Worm (Caenorhabditis elegans): ENCODE measurements around the gene nhr-40.

nhr-40 gene

DNA sequence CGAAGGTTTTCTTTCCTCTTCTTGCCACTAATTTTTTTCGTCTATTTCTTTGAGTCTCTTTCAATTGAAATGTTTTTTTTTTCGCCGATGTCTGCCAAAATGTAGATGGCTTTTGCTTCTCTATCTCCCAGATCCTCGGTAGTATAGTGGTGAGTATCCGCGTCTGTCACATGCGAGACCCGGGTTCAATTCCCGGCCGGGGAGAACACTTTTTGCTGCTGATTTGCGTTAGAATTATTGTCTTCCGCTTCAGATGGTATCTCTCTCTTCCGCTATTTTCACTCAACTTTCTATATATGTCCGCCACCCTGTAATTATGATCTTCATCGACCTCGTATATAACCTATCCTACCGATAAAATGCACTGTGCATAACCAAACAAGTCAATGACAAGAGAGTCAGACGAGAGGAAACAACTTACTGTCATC, 40.4 kb upstream of the nhr-40 start (continued):
- TF ChIP-seq elt-2 (tag; optimal IDR thresholded peaks at IDR 0.05) = peak; percentile 45
- TF ChIP-seq jun-1 (tag; optimal IDR thresholded peaks at IDR 0.05) = peak; percentile 63
- TF ChIP-seq lin-14 (GFP tag; optimal IDR thresholded peaks at IDR 0.05) = peak; percentile 67
- peak; percentile 10 for TF ChIP-seq aly-2 (tag; optimal IDR thresholded peaks at IDR 0.05)
- TF ChIP-seq ztf-4 (tag; optimal IDR thresholded peaks at IDR 0.05) = no peak
- TF ChIP-seq dpl-1 (GFP tag; optimal IDR thresholded peaks at IDR 0.05) = peak in 1 of 3 experiments; percentile 18
- TF ChIP-seq unc-62 (GFP tag; optimal IDR thresholded peaks at IDR 0.05) = no peak
- peak; percentile 33 to 64 (median 59) for TF ChIP-seq ceh-82 (tag; optimal IDR thresholded peaks at IDR 0.05)
- TF ChIP-seq pag-3 (tag; optimal IDR thresholded peaks at IDR 0.05; ENCODE audit: borderline replicate concordance, insufficient read depth) = no peak
- peak; percentile 65 for TF ChIP-seq nhr-19 (GFP tag; conservative IDR thresholded peaks at IDR 0.05)
- TF ChIP-seq tbx-2 (tag; optimal IDR thresholded peaks at IDR 0.05) = peak; percentile 72
- TF ChIP-seq lin-35 (GFP tag; optimal IDR thresholded peaks at IDR 0.05) = peak; percentile 38 to 77
- peak; percentile 73 for TF ChIP-seq mep-1 (tag; optimal IDR thresholded peaks at IDR 0.05)
- TF ChIP-seq elt-3 (tag; optimal IDR thresholded peaks at IDR 0.05) = peak in 2 of 6 experiments; percentile 53 to 56
- TF ChIP-seq egl-13 (tag; optimal IDR thresholded peaks at IDR 0.05) = peak; percentile 61
- TF ChIP-seq efl-3 (GFP tag; optimal IDR thresholded peaks at IDR 0.05) = no peak
- TF ChIP-seq fkh-8 (tag; optimal IDR thresholded peaks at IDR 0.05) = peak; percentile 65
- TF ChIP-seq fkh-4 (tag; optimal IDR thresholded peaks at IDR 0.05; ENCODE audit: borderline replicate concordance) = no peak
- TF ChIP-seq isw-1 (GFP tag; IDR thresholded peaks at IDR 0.05) = no peak
- TF ChIP-seq nhr-76 (tag; optimal IDR thresholded peaks at IDR 0.05) = no peak
- TF ChIP-seq hpl-2 (GFP tag; optimal IDR thresholded peaks at IDR 0.05) = no peak
- TF ChIP-seq Y116A8C.19 (tag; optimal IDR thresholded peaks at IDR 0.05; ENCODE audit: borderline replicate concordance) = no peak
- no peak for TF ChIP-seq alr-1 (tag; optimal IDR thresholded peaks at IDR 0.05; ENCODE audit: borderline replicate concordance)
- TF ChIP-seq fos-1 (tag; optimal IDR thresholded peaks at IDR 0.05) = peak; percentile 46
- peak; percentile 75 for TF ChIP-seq nhr-20 (tag; optimal IDR thresholded peaks at IDR 0.05)
- TF ChIP-seq ceh-88 (GFP tag; IDR thresholded peaks at IDR 0.05) = no peak
- no peak for TF ChIP-seq ama-1 (optimal IDR thresholded peaks at IDR 0.05)
- TF ChIP-seq pqm-1 (tag; optimal IDR thresholded peaks at IDR 0.05) = no peak
- no peak for TF ChIP-seq lin-39 (tag; optimal IDR thresholded peaks at IDR 0.05)
- TF ChIP-seq C04F5.9 (tag; optimal IDR thresholded peaks at IDR 0.05) = no peak
- TF ChIP-seq ces-1 (GFP tag; optimal IDR thresholded peaks at IDR 0.05) = no peak

DNA sequence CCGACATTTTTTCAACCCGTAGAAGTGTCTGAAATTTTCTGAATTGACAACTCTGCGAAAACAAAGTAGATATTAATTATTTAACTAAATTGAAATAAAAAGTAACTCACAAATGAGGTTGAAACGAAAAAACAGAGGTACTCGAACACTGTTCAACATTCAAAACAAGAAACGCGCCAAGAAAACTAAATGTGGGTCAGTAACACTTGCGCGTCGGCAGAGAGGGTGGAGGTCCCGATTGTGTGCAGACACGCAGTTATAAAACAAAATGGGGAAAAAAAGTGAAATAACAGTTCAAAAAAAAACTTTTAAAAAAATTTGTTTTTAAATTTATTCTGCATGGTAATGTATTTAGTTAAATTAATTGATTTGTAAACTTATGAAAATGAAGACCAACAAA, 34.4 kb upstream of the nhr-40 start:
- TF ChIP-seq nhr-11 (tag; optimal IDR thresholded peaks at IDR 0.05) (no peak), irx-1 (tag; optimal IDR thresholded peaks at IDR 0.05) (no peak), ama-1 (optimal IDR thresholded peaks at IDR 0.05) (no peak), pax-3 (tag; optimal IDR thresholded peaks at IDR 0.05) (no peak), nhr-76 (tag; optimal IDR thresholded peaks at IDR 0.05) (no peak), C04F5.9 (tag; optimal IDR thresholded peaks at IDR 0.05) (no peak), lin-14 (GFP tag; optimal IDR thresholded peaks at IDR 0.05) (no peak), tbx-2 (tag; optimal IDR thresholded peaks at IDR 0.05) (peak; percentile 11), nhr-77 (tag; optimal IDR thresholded peaks at IDR 0.05) (no peak), nhr-19 (GFP tag; conservative IDR thresholded peaks at IDR 0.05) (no peak), elt-3 (tag; optimal IDR thresholded peaks at IDR 0.05) (no peak), swsn-7 (tag; optimal IDR thresholded peaks at IDR 0.05) (peak; percentile 40), zip-4 (GFP tag; optimal IDR thresholded peaks at IDR 0.05) (no peak), grh-1 (GFP tag; IDR thresholded peaks at IDR 0.05) (no peak), dpl-1 (GFP tag; optimal IDR thresholded peaks at IDR 0.05) (peak in 2 of 3 experiments; percentile 37 to 46), vab-15 (tag; optimal IDR thresholded peaks at IDR 0.05) (no peak), nhr-12 (tag; optimal IDR thresholded peaks at IDR 0.05) (no peak), egl-27 (tag; optimal IDR thresholded peaks at IDR 0.05) (no peak), ceh-63 (GFP tag; optimal IDR thresholded peaks at IDR 0.05) (no peak), nhr-47 (tag; optimal IDR thresholded peaks at IDR 0.05) (peak; percentile 50), sptf-1 (tag; optimal IDR thresholded peaks at IDR 0.05) (no peak), dsc-1 (tag; optimal IDR thresholded peaks at IDR 0.05) (peak; percentile 5), pqm-1 (tag; optimal IDR thresholded peaks at IDR 0.05) (no peak), xbp-1 (tag; optimal IDR thresholded peaks at IDR 0.05) (peak; percentile 32), isw-1 (GFP tag; IDR thresholded peaks at IDR 0.05) (no peak), efl-3 (GFP tag; optimal IDR thresholded peaks at IDR 0.05) (no peak), mep-1 (tag; optimal IDR thresholded peaks at IDR 0.05) (peak; percentile 33), unc-30 (tag; optimal IDR thresholded peaks at IDR 0.05) (no peak), lin-39 (tag; optimal IDR thresholded peaks at IDR 0.05) (no peak), C16A3.4 (tag; optimal IDR thresholded peaks at IDR 0.05) (peak; percentile 18), nhr-71 (tag; optimal IDR thresholded peaks at IDR 0.05) (peak; percentile 65), F16B12.6 (tag; optimal IDR thresholded peaks at IDR 0.05) (no peak)

All from whole organism, L1 larva.